Fruit fly (Drosophila melanogaster) whole organism, embryonic: ENCODE results near the gene put.
A peak's percentile ranks its signal among the peaks of the same experiment; 100 is the strongest.

Source experiments
- Ada2b ChIP-seq: fragments of 200-800 bp; sonication (Bioruptor generic); IDR thresholded peaks from 2 replicates; pipeline ENCODE4 v1.3.6; 2022; ENCODE audit warnings: missing biosample characterization, missing genetic modification characterization
- Aef1 ChIP-seq: fragments of 200-800 bp; sonication (Bioruptor generic); IDR thresholded peaks from 3 replicates; pipeline ENCODE4 v1.3.6; 2022; ENCODE audit warnings: missing biosample characterization, missing genetic modification characterization
- C15 ChIP-seq: fragments of 200-800 bp; sonication (Bioruptor generic); IDR thresholded peaks from 3 replicates; pipeline ENCODE4 v1.3.6; 2022; ENCODE audit warnings: missing biosample characterization, missing genetic modification characterization
- CG10274 ChIP-seq: fragments of 200-800 bp; sonication (Bioruptor generic); optimal IDR thresholded peaks from 3 replicates; lab custom pipeline; 2017; ENCODE audit warnings: missing biosample characterization, mild to moderate bottlenecking, missing genetic modification characterization
- CG10565 ChIP-seq: fragments of 200-800 bp; sonication (Bioruptor generic); optimal IDR thresholded peaks from 3 replicates; lab custom pipeline; 2016; ENCODE audit warnings: missing biosample characterization, mild to moderate bottlenecking, missing genetic modification characterization
- CG11085 ChIP-seq: fragments of 200-800 bp; sonication (Bioruptor generic); IDR thresholded peaks from 2 replicates; pipeline ENCODE4 v1.3.6; 2022; ENCODE audit warnings: missing biosample characterization, missing genetic modification characterization
- CG12942 ChIP-seq: fragments of 200-800 bp; sonication (Bioruptor generic); optimal IDR thresholded peaks from 3 replicates; lab custom pipeline; 2016; ENCODE audit warnings: missing biosample characterization, missing genetic modification characterization
- CG13894 ChIP-seq: fragments of 200-800 bp; sonication (Bioruptor generic); optimal IDR thresholded peaks from 3 replicates; lab custom pipeline; 2018; ENCODE audit warnings: missing biosample characterization, mild to moderate bottlenecking, missing genetic modification characterization, moderate library complexity
- CG14965 ChIP-seq: fragments of 200-800 bp; sonication (Bioruptor generic); optimal IDR thresholded peaks from 2 replicates; lab custom pipeline; 2016; ENCODE audit warnings: missing biosample characterization, missing genetic modification characterization, borderline replicate concordance
- CG15269 ChIP-seq: fragments of 200-800 bp; sonication (Bioruptor generic); optimal IDR thresholded peaks from 2 replicates; lab custom pipeline; 2018; ENCODE audit warnings: missing biosample characterization, mild to moderate bottlenecking, missing genetic modification characterization, moderate library complexity
- CG16813 ChIP-seq: fragments of 200-800 bp; sonication (Bioruptor generic); IDR thresholded peaks from 3 replicates; pipeline ENCODE4 v1.3.6; 2022; ENCODE audit warnings: missing biosample characterization, missing genetic modification characterization; ENCODE audit not compliant: partially characterized antibody
- CG17359 ChIP-seq: fragments of 200-800 bp; sonication (Bioruptor generic); optimal IDR thresholded peaks from 3 replicates; lab custom pipeline; 2018; ENCODE audit warnings: missing biosample characterization, mild to moderate bottlenecking, missing genetic modification characterization, moderate library complexity
- CG17802 ChIP-seq: fragments of 200-800 bp; sonication (Bioruptor generic); optimal IDR thresholded peaks from 2 replicates; lab custom pipeline; 2018; ENCODE audit warnings: missing biosample characterization, mild to moderate bottlenecking, missing genetic modification characterization, moderate library complexity
- CG18619 ChIP-seq: fragments of 200-800 bp; sonication (Bioruptor generic); optimal IDR thresholded peaks from 3 replicates; lab custom pipeline; 2017; ENCODE audit warnings: missing biosample characterization, mild to moderate bottlenecking, missing genetic modification characterization
- CG3407 ChIP-seq: fragments of 200-800 bp; sonication (Bioruptor generic); optimal IDR thresholded peaks from 2 replicates; lab custom pipeline; 2018; ENCODE audit warnings: missing biosample characterization, mild to moderate bottlenecking, missing genetic modification characterization
- CG42726 ChIP-seq: fragments of 200-800 bp; sonication (Bioruptor generic); IDR thresholded peaks from 2 replicates; pipeline ENCODE4 v1.3.6; 2022; ENCODE audit warnings: missing biosample characterization, missing genetic modification characterization; ENCODE audit not compliant: partially characterized antibody
- CG4854 ChIP-seq: fragments of 200-800 bp; sonication (Bioruptor generic); optimal IDR thresholded peaks from 2 replicates; lab custom pipeline; 2016; ENCODE audit warnings: missing biosample characterization, missing genetic modification characterization, inconsistent platforms
- CG5245 ChIP-seq: fragments of 200-800 bp; sonication (Bioruptor generic); optimal IDR thresholded peaks from 3 replicates; lab custom pipeline; 2016; ENCODE audit warnings: missing biosample characterization, missing genetic modification characterization
- CG6175 ChIP-seq: fragments of 200-800 bp; sonication (Bioruptor generic); IDR thresholded peaks from 3 replicates; pipeline ENCODE4 v1.3.6; 2022; ENCODE audit warnings: missing biosample characterization, missing genetic modification characterization
- CG7372 ChIP-seq: fragments of 200-800 bp; sonication (Bioruptor generic); IDR thresholded peaks from 2 replicates; pipeline ENCODE4 v1.3.6; 2022; ENCODE audit warnings: missing biosample characterization, missing genetic modification characterization
- Camta ChIP-seq: fragments of 200-800 bp; sonication (Bioruptor generic); optimal IDR thresholded peaks from 2 replicates; lab custom pipeline; 2016; ENCODE audit warnings: missing biosample characterization, missing genetic modification characterization
- D ChIP-seq, 2 experiments: fragments of 200-800 bp in 1 of 2; fragments of >200 bp in 1 of 2; sonication (Bioruptor generic) in 1 of 2; optimal IDR thresholded peaks; 2 replicates in 1 of 2; 3 replicates in 1 of 2; lab custom pipeline; 2017; ENCODE audit warnings: mild to moderate bottlenecking in 1 of 2, missing biosample characterization in 1 of 2, missing genetic modification characterization in 1 of 2, missing genetic modification reagents in 1 of 2
- E2f2 ChIP-seq: fragments of 200-800 bp; sonication (Bioruptor generic); IDR thresholded peaks from 2 replicates; pipeline ENCODE4 v1.3.6; 2022; ENCODE audit warnings: missing biosample characterization, missing genetic modification characterization
- Eip74EF ChIP-seq, 2 experiments: fragments of 200-800 bp in 1 of 2; fragments of >200 bp in 1 of 2; sonication (Bioruptor generic) in 1 of 2; optimal IDR thresholded peaks; 2 replicates each; lab custom pipeline; 2017 to 2019; ENCODE audit warnings: missing biosample characterization in 2 of 2, missing genetic modification characterization in 2 of 2, mild to moderate bottlenecking in 1 of 2, moderate library complexity in 1 of 2
- Gug ChIP-seq: fragments of 200-800 bp; sonication (Bioruptor generic); IDR thresholded peaks from 4 replicates; pipeline ENCODE4 v1.3.6; 2022; ENCODE audit warnings: missing biosample characterization, missing genetic modification characterization
- HLHmδ ChIP-seq: fragments of 200-800 bp; sonication (Bioruptor generic); optimal IDR thresholded peaks from 2 replicates; lab custom pipeline; 2018; ENCODE audit warnings: missing biosample characterization, mild to moderate bottlenecking, missing genetic modification characterization, moderate library complexity
- NFAT ChIP-seq: fragments of 200-800 bp; sonication (Bioruptor generic); IDR thresholded peaks from 2 replicates; pipeline ENCODE4 v1.3.6; 2022; ENCODE audit warnings: missing biosample characterization, missing genetic modification characterization
- Nf-YC ChIP-seq: fragments of 200-800 bp; optimal IDR thresholded peaks from 3 replicates; lab custom pipeline; 2019; ENCODE audit warnings: missing biosample characterization, mild to moderate bottlenecking, missing genetic modification characterization, moderate library complexity
- Oli ChIP-seq: fragments of 200-800 bp; sonication (Bioruptor generic); optimal IDR thresholded peaks from 2 replicates; lab custom pipeline; 2018; ENCODE audit warnings: missing biosample characterization, mild to moderate bottlenecking, missing genetic modification characterization, moderate library complexity
- PHDP ChIP-seq: fragments of 200-800 bp; sonication (Bioruptor generic); optimal IDR thresholded peaks from 3 replicates; lab custom pipeline; 2018; ENCODE audit warnings: missing biosample characterization, mild to moderate bottlenecking, missing genetic modification characterization, moderate library complexity
- ato ChIP-seq: fragments of 200-800 bp; sonication (Bioruptor generic); IDR thresholded peaks from 2 replicates; pipeline ENCODE4 v1.3.6; 2022; ENCODE audit warnings: missing biosample characterization, missing genetic modification characterization; ENCODE audit not compliant: partially characterized antibody
- az2 ChIP-seq: fragments of 200-800 bp; sonication (Bioruptor generic); optimal IDR thresholded peaks from 3 replicates; lab custom pipeline; 2016; ENCODE audit warnings: missing biosample characterization, missing genetic modification characterization
- br ChIP-seq: fragments of >200 bp; optimal IDR thresholded peaks from 2 replicates; lab custom pipeline; 2017
- chn ChIP-seq: fragments of 200-800 bp; sonication (Bioruptor generic); optimal IDR thresholded peaks from 2 replicates; lab custom pipeline; 2016; ENCODE audit warnings: missing biosample characterization, missing genetic modification characterization
- cwo ChIP-seq: fragments of 200-800 bp; sonication (Bioruptor generic); optimal IDR thresholded peaks from 3 replicates; lab custom pipeline; 2017; ENCODE audit warnings: missing biosample characterization, missing genetic modification characterization, mild to moderate bottlenecking, moderate library complexity, missing genetic modification reagents
- da ChIP-seq: fragments of 200-800 bp; sonication (Bioruptor generic); optimal IDR thresholded peaks from 2 replicates; lab custom pipeline; 2016; ENCODE audit warnings: missing biosample characterization, missing genetic modification characterization
- exex ChIP-seq: fragments of 200-800 bp; sonication (Bioruptor generic); optimal IDR thresholded peaks from 4 replicates; lab custom pipeline; 2018; ENCODE audit warnings: missing biosample characterization, mild to moderate bottlenecking, missing genetic modification characterization, moderate library complexity
- gro ChIP-seq: fragments of 200-800 bp; sonication (Bioruptor generic); optimal IDR thresholded peaks from 2 replicates; lab custom pipeline; 2016; ENCODE audit warnings: missing biosample characterization, missing genetic modification characterization
- klu ChIP-seq: fragments of 200-800 bp; sonication (Bioruptor generic); IDR thresholded peaks from 2 replicates; pipeline ENCODE4 v1.3.6; 2022; ENCODE audit warnings: missing biosample characterization, missing genetic modification characterization
- lbe ChIP-seq: fragments of 200-800 bp; sonication (Bioruptor generic); optimal IDR thresholded peaks from 2 replicates; lab custom pipeline; 2016; ENCODE audit warnings: missing biosample characterization, mild to moderate bottlenecking, missing genetic modification characterization
- nmo ChIP-seq: fragments of 200-800 bp; sonication (Bioruptor generic); optimal IDR thresholded peaks from 2 replicates; lab custom pipeline; 2018; ENCODE audit warnings: missing biosample characterization, mild to moderate bottlenecking, missing genetic modification characterization, moderate library complexity
- onecut ChIP-seq: fragments of 200-800 bp; sonication (Bioruptor generic); IDR thresholded peaks from 2 replicates; pipeline ENCODE4 v1.3.6; 2022; ENCODE audit warnings: missing biosample characterization, missing genetic modification characterization
- row ChIP-seq: fragments of 200-800 bp; sonication (Bioruptor generic); IDR thresholded peaks from 3 replicates; pipeline ENCODE4 v1.3.6; 2022; ENCODE audit warnings: missing biosample characterization, missing genetic modification characterization
- sc ChIP-seq, 3 experiments: fragments of >200 bp in 2 of 3; fragments of 200-800 bp in 1 of 3; sonication (Bioruptor generic) in 1 of 3; optimal IDR thresholded peaks; 2 replicates in 2 of 3; 3 replicates in 1 of 3; lab custom pipeline; 2017; ENCODE audit warnings: mild to moderate bottlenecking in 1 of 3, missing biosample characterization in 1 of 3, missing genetic modification characterization in 1 of 3, missing genetic modification reagents in 1 of 3
- scrt ChIP-seq: fragments of 200-800 bp; sonication (Bioruptor generic); optimal IDR thresholded peaks from 2 replicates; lab custom pipeline; 2018; ENCODE audit warnings: missing biosample characterization, mild to moderate bottlenecking, missing genetic modification characterization, moderate library complexity
- shn ChIP-seq: fragments of 200-800 bp; sonication (Bioruptor generic); optimal IDR thresholded peaks from 3 replicates; lab custom pipeline; 2016; ENCODE audit warnings: missing biosample characterization, missing genetic modification characterization
- toy ChIP-seq: fragments of 200-800 bp; sonication (Bioruptor generic); IDR thresholded peaks from 2 replicates; pipeline ENCODE4 v1.3.6; 2022; ENCODE audit warnings: missing biosample characterization, missing genetic modification characterization
- trem ChIP-seq: fragments of 200-800 bp; optimal IDR thresholded peaks from 3 replicates; lab custom pipeline; 2019; ENCODE audit warnings: missing biosample characterization, mild to moderate bottlenecking, missing genetic modification characterization, moderate library complexity

The put gene

dm6 chr3R:14590753-14591535, 34.6 kb downstream of the put start (continued):
- TF ChIP-seq Aef1 (GFP tag; lab: Robert Waterston, UW) (peak; percentile 19; the same call in 1 of the 3 replicates), CG17802 (tag; lab: Kevin White, UChicago) (peak; percentile 39), CG15269 (tag; lab: Kevin White, UChicago) (peak; percentile 74), C15 (GFP tag; lab: Robert Waterston, UW) (no peak), shn (no peak), Ada2b (GFP tag; lab: Robert Waterston, UW) (peak; percentile 65), Nf-YC (tag; lab: Kevin White, UChicago) (peak; percentile 60), CG42726 (no peak), gro (GFP tag; lab: Kevin White, UChicago) (no peak), D (optimal IDR thresholded peaks at IDR 0.05; lab: Kevin White, UChicago) (no peak), D (GFP tag; optimal IDR thresholded peaks at IDR 0.05; lab: Kevin White, UChicago) (peak; percentile 96), scrt (peak; percentile 40), Camta (GFP tag; lab: Kevin White, UChicago) (peak; percentile 25), CG13894 (tag; lab: Kevin White, UChicago) (no peak), NFAT (GFP tag; lab: Robert Waterston, UW) (no peak), CG17359 (tag; lab: Kevin White, UChicago) (peak; percentile 79), toy (GFP tag; lab: Robert Waterston, UW) (no peak), CG14965 (GFP tag; lab: Kevin White, UChicago) (no peak), onecut (GFP tag; lab: Robert Waterston, UW) (peak; percentile 65), CG5245 (GFP tag; lab: Kevin White, UChicago) (peak; percentile 79), CG10565 (GFP tag; lab: Kevin White, UChicago) (no peak), CG3407 (peak; percentile 87), row (GFP tag; lab: Robert Waterston, UW) (peak; percentile 82), E2f2 (no peak; the same call in 1 of the 2 replicates), lbe (GFP tag; lab: Kevin White, UChicago) (no peak), nmo (GFP tag; lab: Kevin White, UChicago) (peak; percentile 92), CG4854 (GFP tag; lab: Kevin White, UChicago) (no peak), br (lab: Kevin White, UChicago) (no peak), HLHmδ (peak; percentile 54), CG18619 (GFP tag; lab: Kevin White, UChicago) (peak; percentile 77), Gug (peak; percentile 44; the same call in 1 of the 4 replicates), az2 (GFP tag; lab: Kevin White, UChicago) (peak; percentile 93), da (no peak), CG6175 (no peak), exex (tag; lab: Kevin White, UChicago) (no peak), cwo (GFP tag; lab: Kevin White, UChicago) (peak; percentile 38), klu (GFP tag; lab: Robert Waterston, UW) (0 out of 2 replicates have a peak, but pooled peaks have one; percentile 24), ato (GFP tag; lab: Robert Waterston, UW) (no peak), CG12942 (GFP tag; lab: Kevin White, UChicago) (peak; percentile 76), Oli (tag; lab: Kevin White, UChicago) (peak; percentile 90), CG7372 (GFP tag; lab: Robert Waterston, UW) (peak; percentile 37; the same call in 1 of the 2 replicates), PHDP (tag; lab: Kevin White, UChicago) (peak; percentile 78), Eip74EF (GFP tag; optimal IDR thresholded peaks at IDR 0.05; lab: Kevin White, UChicago) (peak in 1 of 2 experiments; percentile 73), CG10274 (GFP tag; lab: Kevin White, UChicago) (peak; percentile 34), CG16813 (no peak), CG11085 (GFP tag; lab: Robert Waterston, UW) (no peak), chn (GFP tag; lab: Kevin White, UChicago) (peak; percentile 47), sc (optimal IDR thresholded peaks at IDR 0.05; lab: Kevin White, UChicago) (no peak), sc (GFP tag; optimal IDR thresholded peaks at IDR 0.05; lab: Kevin White, UChicago) (peak; percentile 93), trem (tag; lab: Kevin White, UChicago) (peak; percentile 94)
